Fruit fly (Drosophila melanogaster): ENCODE data around the gene CG11226.

DNA sequence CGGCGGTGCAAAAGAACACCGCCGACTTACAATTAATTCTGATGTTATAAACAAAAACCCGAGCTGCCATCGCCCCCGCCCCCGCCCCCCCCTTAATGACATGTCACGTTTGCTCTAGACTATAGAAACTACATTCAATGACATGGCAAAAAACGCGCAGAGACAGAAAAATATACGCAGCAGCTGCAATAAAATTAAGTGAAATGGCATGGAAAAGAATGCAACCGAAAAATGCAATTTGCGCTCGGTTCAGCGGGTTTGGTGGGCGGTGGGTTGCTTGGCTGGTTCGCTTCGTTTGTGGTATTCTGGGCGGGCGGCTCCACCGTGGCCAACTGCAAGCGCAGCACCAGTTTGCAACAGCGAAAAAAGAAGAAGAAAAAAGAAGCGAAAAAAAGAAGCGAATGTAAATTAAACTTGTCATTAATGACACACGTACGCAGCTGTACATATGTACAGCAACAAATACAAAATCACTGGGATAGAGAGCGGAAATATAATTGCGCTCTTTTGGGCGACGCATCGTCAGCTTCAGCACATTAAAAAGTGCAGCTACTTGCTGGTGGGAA lies 6.7 kb upstream of the CG11226 start:
- no peak for TF ChIP-seq CG31388 (GFP tag; optimal IDR thresholded peaks at IDR 0.05)
- no peak for TF ChIP-seq Dad (GFP tag; optimal IDR thresholded peaks at IDR 0.05)
- no peak for TF ChIP-seq esg (GFP tag; conservative IDR thresholded peaks at IDR 0.05)
- TF ChIP-seq fd96Cb (tag; optimal IDR thresholded peaks at IDR 0.05), result no peak

Data from whole organism, embryonic.